Worm (Caenorhabditis elegans) whole organism, late embryonic: ENCODE results near the gene tkr-1.

ENCODE experiments used
- F13H6.1 ChIP-seq: sonication (generic microtip); optimal IDR thresholded peaks from 2 replicates; lab custom pipeline; 2016; ENCODE audit warnings: missing genetic modification characterization, missing compliant biosample characterization
- ama-1 ChIP-seq: fragments of 150-350 bp; optimal IDR thresholded peaks from 2 replicates; lab custom pipeline; 2014
- ceh-24 ChIP-seq: sonication (generic microtip); optimal IDR thresholded peaks from 2 replicates; lab custom pipeline; 2016; ENCODE audit warnings: mild to moderate bottlenecking, missing genetic modification characterization, missing compliant biosample characterization
- hlh-15 ChIP-seq: sonication (generic microtip); optimal IDR thresholded peaks from 2 replicates; lab custom pipeline; 2016; ENCODE audit warnings: missing genetic modification characterization, missing compliant biosample characterization
- nfya-1 ChIP-seq: sonication (generic microtip); optimal IDR thresholded peaks from 2 replicates; lab custom pipeline; 2017; ENCODE audit warnings: missing genetic modification characterization, mild to moderate bottlenecking, missing compliant biosample characterization, antibody characterized with exemption, moderate library complexity
- nhr-11 ChIP-seq: fragments of 150-350 bp; optimal IDR thresholded peaks from 2 replicates; lab custom pipeline; 2014; ENCODE audit warnings: missing biosample characterization, missing genetic modification characterization
- pax-1 ChIP-seq: fragments of 150-350 bp; optimal IDR thresholded peaks from 2 replicates; lab custom pipeline; 2014; ENCODE audit warnings: missing biosample characterization, missing genetic modification characterization
- pha-2 ChIP-seq: sonication (generic microtip); optimal IDR thresholded peaks from 2 replicates; lab custom pipeline; 2017; ENCODE audit warnings: mild to moderate bottlenecking, missing genetic modification characterization, missing compliant biosample characterization
- syd-9 ChIP-seq: sonication (generic microtip); optimal IDR thresholded peaks from 2 replicates; lab custom pipeline; 2016; ENCODE audit warnings: mild to moderate bottlenecking, missing genetic modification characterization, moderate library complexity, missing compliant biosample characterization
- tbx-2 ChIP-seq: sonication (generic microtip); optimal IDR thresholded peaks from 2 replicates; lab custom pipeline; 2016; ENCODE audit warnings: missing genetic modification characterization, missing compliant biosample characterization
- unc-86 ChIP-seq: sonication (generic microtip); optimal IDR thresholded peaks from 2 replicates; lab custom pipeline; 2016; ENCODE audit warnings: missing genetic modification characterization, missing compliant biosample characterization

ce11 chrIII:9366971-9367370 lies 16.6 kb upstream of the tkr-1 start, which contains the start of gene crn-6:
- TF ChIP-seq F13H6.1: no peak
- TF ChIP-seq hlh-15 (tag; lab: Kevin White, UChicago): no peak
- no peak for TF ChIP-seq tbx-2 (tag; lab: Kevin White, UChicago)
- TF ChIP-seq unc-86 (tag; lab: Kevin White, UChicago): no peak
- no peak for TF ChIP-seq pha-2 (tag; lab: Kevin White, UChicago)
- no peak for TF ChIP-seq nhr-11
- TF ChIP-seq ama-1 (lab: Kevin White, UChicago): no peak
- TF ChIP-seq pax-1 (tag; lab: Kevin White, UChicago): no peak
- TF ChIP-seq syd-9 (tag; lab: Kevin White, UChicago): no peak
- TF ChIP-seq nfya-1 (tag; lab: Kevin White, UChicago): no peak
- no peak for TF ChIP-seq ceh-24 (tag; lab: Kevin White, UChicago)
